Worm (Caenorhabditis elegans): ENCODE measurements around the gene hmit-1.2.

hmit-1.2 gene

ce11 chrV:18533606-18534005 lies 9.0 kb downstream of the hmit-1.2 start, which contains the start of gene ints-5:
TSS of gene ints-5 (plus strand) at chrV:18533953.
- no peak for TF ChIP-seq sem-2 (GFP tag; optimal IDR thresholded peaks at IDR 0.05)
- TF ChIP-seq nhr-237 (tag; optimal IDR thresholded peaks at IDR 0.05): peak; percentile 36
- peak; percentile 31 for TF ChIP-seq pha-4 (tag; optimal IDR thresholded peaks at IDR 0.05)

DNA sequence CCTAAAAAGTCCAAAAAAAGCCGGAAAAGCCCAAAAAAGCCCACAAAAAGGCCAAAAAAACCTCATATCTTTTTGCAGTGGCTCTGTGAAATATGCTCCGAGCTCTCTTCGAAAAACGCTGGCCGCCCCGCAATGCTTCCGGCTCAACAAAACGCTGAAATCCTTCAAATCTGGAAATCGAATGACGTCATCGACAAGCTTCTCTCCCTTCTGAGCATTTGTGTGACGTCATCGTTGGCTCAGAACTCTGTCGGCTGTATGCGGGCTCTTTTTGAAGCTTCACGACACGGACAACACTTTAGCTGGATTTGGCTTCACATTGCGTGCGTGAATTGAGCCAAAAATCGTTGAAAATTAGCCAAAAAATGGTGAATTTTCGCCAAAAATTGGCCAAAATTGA lies 11.5 kb downstream of the hmit-1.2 start:
- peak; percentile 96 for TF ChIP-seq zip-8 (tag; optimal IDR thresholded peaks at IDR 0.05)
- TF ChIP-seq mls-2 (tag; optimal IDR thresholded peaks at IDR 0.05): no peak
- TF ChIP-seq nhr-237 (tag; optimal IDR thresholded peaks at IDR 0.05): no peak

DNA sequence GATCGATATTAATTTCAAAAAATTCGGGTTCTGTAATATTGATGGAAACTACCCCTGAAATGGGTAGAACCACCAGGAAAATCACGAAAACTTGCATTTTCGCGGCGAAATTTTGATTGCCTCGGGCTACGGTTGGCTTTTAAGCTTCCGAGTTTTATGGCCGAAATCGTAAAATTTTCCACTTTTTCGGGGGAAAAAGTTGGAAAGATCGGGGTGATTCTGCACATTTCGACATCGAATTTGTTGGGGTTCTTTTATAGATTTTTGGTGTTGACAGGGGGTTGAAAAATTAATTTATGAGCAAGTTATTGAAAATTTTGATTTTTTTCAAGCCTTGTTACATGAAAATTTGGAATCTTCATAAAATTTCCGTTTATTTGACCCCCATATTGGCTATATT lies 29.2 kb downstream of the hmit-1.2 start, which contains the start of gene Y51A2D.8:
Gene Y51A2D.8 (minus strand): TSS at position 101 of the 400 bp plus-strand sequence.
- TF ChIP-seq sptf-1 (tag; optimal IDR thresholded peaks at IDR 0.05) (no peak), M03D4.4 (tag; optimal IDR thresholded peaks at IDR 0.05) (no peak), cnd-1 (tag; optimal IDR thresholded peaks at IDR 0.05) (no peak), snpc-4 (tag; optimal IDR thresholded peaks at IDR 0.05) (no peak), nhr-76 (tag; optimal IDR thresholded peaks at IDR 0.05) (no peak), elt-1 (tag; optimal IDR thresholded peaks at IDR 0.05; ENCODE audit: borderline replicate concordance, insufficient read depth) (no peak), ces-1 (GFP tag; optimal IDR thresholded peaks at IDR 0.05) (no peak), flh-1 (GFP tag; optimal IDR thresholded peaks at IDR 0.05) (no peak), lin-32 (GFP tag; optimal IDR thresholded peaks at IDR 0.05) (no peak), nhr-12 (tag; optimal IDR thresholded peaks at IDR 0.05) (no peak), drap-1 (GFP tag; optimal IDR thresholded peaks at IDR 0.05) (no peak)

ce11 chrV:18556488-18556887 lies 31.9 kb downstream of the hmit-1.2 start, which contains the start of the genes ttr-24 and ttr-25:
TSS of gene ttr-24 (minus strand) at chrV:18556643.
TSS of gene ttr-25 (plus strand) at chrV:18556714.
- TF ChIP-seq elt-1 (tag; optimal IDR thresholded peaks at IDR 0.05; ENCODE audit: borderline replicate concordance, insufficient read depth) (no peak), mls-2 (tag; optimal IDR thresholded peaks at IDR 0.05) (no peak), hlh-1 (tag; optimal IDR thresholded peaks at IDR 0.05) (peak; percentile 60), M03D4.4 (tag; optimal IDR thresholded peaks at IDR 0.05) (no peak), zip-8 (tag; optimal IDR thresholded peaks at IDR 0.05) (no peak), lin-13 (tag; optimal IDR thresholded peaks at IDR 0.05) (no peak)

- no peak for TF ChIP-seq ces-1 (GFP tag; optimal IDR thresholded peaks at IDR 0.05)
- no peak for TF ChIP-seq lsy-2 (tag; optimal IDR thresholded peaks at IDR 0.05)
- TF ChIP-seq ztf-11 (tag; optimal IDR thresholded peaks at IDR 0.05): no peak
- no peak for TF ChIP-seq unc-39 (tag; optimal IDR thresholded peaks at IDR 0.05)
- no peak for TF ChIP-seq mls-2 (tag; optimal IDR thresholded peaks at IDR 0.05)
- TF ChIP-seq bed-3 (GFP tag; optimal IDR thresholded peaks at IDR 0.05): no peak
- TF ChIP-seq tbx-8 (GFP tag; optimal IDR thresholded peaks at IDR 0.05): no peak
- no peak for TF ChIP-seq lin-13 (tag; optimal IDR thresholded peaks at IDR 0.05)
- no peak for TF ChIP-seq hlh-1 (tag; optimal IDR thresholded peaks at IDR 0.05)
Observed at ce11 chrV:18560188-18560587, 35.6 kb downstream of the hmit-1.2 start, which contains the start of gene ttr-26. TSS of gene ttr-26 (minus strand) at chrV:18560288.

- no peak for TF ChIP-seq ces-1 (GFP tag; optimal IDR thresholded peaks at IDR 0.05)
Observed at ce11 chrV:18560944-18561343, 36.4 kb downstream of the hmit-1.2 start.

DNA sequence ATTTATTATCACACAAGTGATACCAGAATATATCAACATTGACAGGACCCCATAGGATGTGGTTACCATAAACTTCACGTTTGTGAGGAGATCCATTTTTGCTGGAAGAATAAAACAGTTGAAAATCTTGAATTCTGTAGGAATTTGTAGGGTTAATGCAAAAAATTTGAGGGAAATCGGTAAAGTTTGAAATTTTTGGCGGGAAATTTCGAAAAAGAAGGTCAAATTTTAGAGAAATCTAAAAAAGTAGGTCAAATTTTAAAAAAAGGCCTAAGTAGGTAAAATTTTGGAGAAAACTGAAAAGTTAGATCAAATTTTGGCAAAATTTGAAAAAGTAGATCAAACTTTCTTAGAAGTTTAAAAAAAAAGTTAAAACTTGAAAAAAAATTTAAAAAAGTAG lies 40.2 kb downstream of the hmit-1.2 start, which contains the start of gene srg-34:
Gene srg-34 (minus strand): TSS at position 101 of the 400 bp plus-strand sequence.
- TF ChIP-seq bed-3 (GFP tag; optimal IDR thresholded peaks at IDR 0.05): no peak
- no peak for TF ChIP-seq unc-62 (GFP tag; optimal IDR thresholded peaks at IDR 0.05)
- TF ChIP-seq sem-2 (GFP tag; optimal IDR thresholded peaks at IDR 0.05): no peak
- TF ChIP-seq nhr-28 (tag; optimal IDR thresholded peaks at IDR 0.05): no peak
- TF ChIP-seq drap-1 (GFP tag; optimal IDR thresholded peaks at IDR 0.05): no peak
- TF ChIP-seq mls-2 (tag; optimal IDR thresholded peaks at IDR 0.05): no peak
- TF ChIP-seq elt-1 (tag; optimal IDR thresholded peaks at IDR 0.05; ENCODE audit: borderline replicate concordance, insufficient read depth): no peak
- TF ChIP-seq ces-1 (GFP tag; optimal IDR thresholded peaks at IDR 0.05): no peak
- TF ChIP-seq unc-120 (tag; optimal IDR thresholded peaks at IDR 0.05; ENCODE audit: poor library complexity, severe bottlenecking): no peak
- no peak for TF ChIP-seq snpc-4 (tag; optimal IDR thresholded peaks at IDR 0.05)
- no peak for TF ChIP-seq lin-32 (GFP tag; optimal IDR thresholded peaks at IDR 0.05)
